Fruit fly (Drosophila melanogaster) whole organism, embryonic: ENCODE data around the gene Eig71Ed.

Experiments used
- Abd-B ChIP-seq: fragments of 200-800 bp; sonication (Bioruptor generic); optimal IDR thresholded peaks from 2 replicates; lab custom pipeline; 2018; ENCODE audit warnings: missing biosample characterization, mild to moderate bottlenecking, missing genetic modification characterization, moderate library complexity
- Adf1 ChIP-seq: fragments of 200-800 bp; sonication (Bioruptor generic); IDR thresholded peaks from 2 replicates; pipeline ENCODE4 v1.3.6; 2022; ENCODE audit warnings: missing biosample characterization, missing genetic modification characterization
- Atf6 ChIP-seq: fragments of 200-800 bp; sonication (Bioruptor generic); IDR thresholded peaks from 2 replicates; pipeline ENCODE4 v1.3.6; 2022; ENCODE audit warnings: missing biosample characterization, missing genetic modification characterization
- Blimp-1 ChIP-seq: fragments of 200-800 bp; sonication (Bioruptor generic); optimal IDR thresholded peaks from 3 replicates; lab custom pipeline; 2018; ENCODE audit warnings: missing biosample characterization, missing genetic modification characterization, mild to moderate bottlenecking, moderate library complexity, missing genetic modification reagents
- CG11093 ChIP-seq: fragments of 200-800 bp; sonication (Bioruptor generic); IDR thresholded peaks from 3 replicates; pipeline ENCODE4 v1.3.6; 2022; ENCODE audit warnings: missing biosample characterization, missing genetic modification characterization
- CG12071 ChIP-seq: fragments of 200-800 bp; sonication (Bioruptor generic); optimal IDR thresholded peaks from 3 replicates; lab custom pipeline; 2018; ENCODE audit warnings: missing biosample characterization, mild to moderate bottlenecking, missing genetic modification characterization
- CG13624 ChIP-seq: fragments of 200-800 bp; sonication (Bioruptor generic); optimal IDR thresholded peaks from 2 replicates; lab custom pipeline; 2016; ENCODE audit warnings: missing biosample characterization, missing genetic modification characterization
- CG14710 ChIP-seq: fragments of 200-800 bp; sonication (Bioruptor generic); optimal IDR thresholded peaks from 3 replicates; lab custom pipeline; 2019; ENCODE audit warnings: missing biosample characterization, mild to moderate bottlenecking, missing genetic modification characterization, moderate library complexity
- CG17829 ChIP-seq: fragments of 200-800 bp; optimal IDR thresholded peaks from 2 replicates; lab custom pipeline; 2019; ENCODE audit warnings: missing biosample characterization, mild to moderate bottlenecking, missing genetic modification characterization, moderate library complexity
- CG1792 ChIP-seq: fragments of 200-800 bp; sonication (Bioruptor generic); optimal IDR thresholded peaks from 2 replicates; lab custom pipeline; 2016; ENCODE audit warnings: missing biosample characterization, missing genetic modification characterization
- CG3065 ChIP-seq: fragments of 200-800 bp; sonication (Bioruptor generic); optimal IDR thresholded peaks from 2 replicates; lab custom pipeline; 2016; ENCODE audit warnings: missing biosample characterization, missing genetic modification characterization
- CG6683 ChIP-seq: fragments of 200-800 bp; sonication (Bioruptor generic); optimal IDR thresholded peaks from 2 replicates; lab custom pipeline; 2017; ENCODE audit warnings: missing biosample characterization, mild to moderate bottlenecking, missing genetic modification characterization, missing genetic modification reagents
- CG8388 ChIP-seq: fragments of 200-800 bp; sonication (Bioruptor generic); optimal IDR thresholded peaks from 2 replicates; lab custom pipeline; 2019; ENCODE audit warnings: missing biosample characterization, mild to moderate bottlenecking, missing genetic modification characterization, moderate library complexity
- CG9215 ChIP-seq: fragments of 200-800 bp; sonication (Bioruptor generic); IDR thresholded peaks from 2 replicates; pipeline ENCODE4 v1.3.6; 2022; ENCODE audit warnings: missing biosample characterization, missing genetic modification characterization
- CG9437 ChIP-seq: fragments of 200-800 bp; sonication (Bioruptor generic); optimal IDR thresholded peaks from 2 replicates; lab custom pipeline; 2018; ENCODE audit warnings: missing biosample characterization, mild to moderate bottlenecking, missing genetic modification characterization
- Chrac-16 ChIP-seq: fragments of 200-800 bp; sonication (Bioruptor generic); optimal IDR thresholded peaks from 3 replicates; lab custom pipeline; 2016; ENCODE audit warnings: missing biosample characterization, missing genetic modification characterization
- Dad ChIP-seq: fragments of 200-800 bp; sonication (Bioruptor generic); optimal IDR thresholded peaks from 3 replicates; lab custom pipeline; 2016; ENCODE audit warnings: missing biosample characterization, missing genetic modification characterization
- Dbx ChIP-seq: fragments of 200-800 bp; sonication (Bioruptor generic); IDR thresholded peaks from 3 replicates; pipeline ENCODE4 v1.3.6; 2022; ENCODE audit warnings: missing biosample characterization, missing genetic modification characterization
- Dfd ChIP-seq, 2 experiments: fragments of >200 bp; optimal IDR thresholded peaks; 2 replicates each; lab custom pipeline; 2017; ENCODE audit warnings: missing biosample characterization in 2 of 2, missing genetic modification characterization in 2 of 2
- Ets65A ChIP-seq: fragments of 200-800 bp; sonication (Bioruptor generic); peaks from one replicate; lab custom pipeline; 2016; ENCODE audit warnings: missing biosample characterization, missing genetic modification characterization
- HLH3B ChIP-seq: fragments of 200-800 bp; sonication (Bioruptor generic); IDR thresholded peaks from 2 replicates; pipeline ENCODE4 v1.3.6; 2022; ENCODE audit warnings: missing biosample characterization, missing genetic modification characterization
- Hmr ChIP-seq: fragments of 200-800 bp; sonication (Bioruptor generic); optimal IDR thresholded peaks from 3 replicates; lab custom pipeline; 2017; ENCODE audit warnings: mild to moderate bottlenecking, missing biosample characterization, missing genetic modification reagents, missing genetic modification characterization
- Lpt ChIP-seq: fragments of >200 bp; optimal IDR thresholded peaks from 2 replicates; lab custom pipeline; 2018; ENCODE audit warnings: missing biosample characterization, missing genetic modification characterization
- Med ChIP-seq: fragments of 200-800 bp; sonication (Bioruptor generic); peaks from one replicate; lab custom pipeline; 2016; ENCODE audit warnings: missing biosample characterization, missing genetic modification characterization, mild to moderate bottlenecking, inconsistent platforms, moderate library complexity
- Pdp1 ChIP-seq, 2 experiments: fragments of 200-800 bp; sonication (Bioruptor generic); optimal IDR thresholded peaks; 3 replicates each; lab custom pipeline; 2016; ENCODE audit warnings: missing biosample characterization in 2 of 2, missing genetic modification characterization in 2 of 2, mild to moderate bottlenecking in 1 of 2, moderate library complexity in 1 of 2
- abd-A ChIP-seq: fragments of 200-800 bp; sonication (Bioruptor generic); optimal IDR thresholded peaks from 3 replicates; lab custom pipeline; 2019; ENCODE audit warnings: missing biosample characterization, mild to moderate bottlenecking, missing genetic modification characterization, moderate library complexity
- bbx ChIP-seq: fragments of 200-800 bp; sonication (Bioruptor generic); IDR thresholded peaks from 2 replicates; pipeline ENCODE4 v1.3.6; 2022; ENCODE audit warnings: missing biosample characterization, missing genetic modification characterization; ENCODE audit not compliant: partially characterized antibody
- cas ChIP-seq: fragments of 200-800 bp; sonication (Bioruptor generic); IDR thresholded peaks from 2 replicates; pipeline ENCODE4 v1.3.6; 2022; ENCODE audit warnings: missing biosample characterization, missing genetic modification characterization
- corto ChIP-seq: fragments of 200-800 bp; sonication (Bioruptor generic); optimal IDR thresholded peaks from 2 replicates; lab custom pipeline; 2016; ENCODE audit warnings: missing biosample characterization, mild to moderate bottlenecking, missing genetic modification characterization, moderate library complexity
- cwo ChIP-seq: fragments of 200-800 bp; sonication (Bioruptor generic); optimal IDR thresholded peaks from 3 replicates; lab custom pipeline; 2017; ENCODE audit warnings: missing biosample characterization, missing genetic modification characterization, mild to moderate bottlenecking, moderate library complexity, missing genetic modification reagents
- dimm ChIP-seq: fragments of 200-800 bp; sonication (Bioruptor generic); IDR thresholded peaks from 2 replicates; pipeline ENCODE4 v1.3.6; 2022; ENCODE audit warnings: missing biosample characterization, missing genetic modification characterization
- disco-r ChIP-seq: fragments of 200-800 bp; sonication (Bioruptor generic); optimal IDR thresholded peaks from 2 replicates; lab custom pipeline; 2016; ENCODE audit warnings: missing biosample characterization, missing genetic modification characterization
- dysf ChIP-seq: fragments of 200-800 bp; sonication (Bioruptor generic); IDR thresholded peaks from 3 replicates; pipeline ENCODE4 v1.3.6; 2022; ENCODE audit warnings: missing biosample characterization, missing genetic modification characterization
- ewg ChIP-seq: fragments of 200-800 bp; sonication (Bioruptor generic); optimal IDR thresholded peaks from 3 replicates; lab custom pipeline; 2017; ENCODE audit warnings: mild to moderate bottlenecking, missing biosample characterization, missing genetic modification reagents, missing genetic modification characterization
- eyg ChIP-seq: fragments of 200-800 bp; sonication (Bioruptor generic); optimal IDR thresholded peaks from 3 replicates; lab custom pipeline; 2016; ENCODE audit warnings: missing biosample characterization, missing genetic modification characterization
- gcm2 ChIP-seq: fragments of 200-800 bp; sonication (Bioruptor generic); optimal IDR thresholded peaks from 2 replicates; lab custom pipeline; 2016; ENCODE audit warnings: missing biosample characterization, missing genetic modification characterization
- jigr1 ChIP-seq: fragments of 200-800 bp; sonication (Bioruptor generic); IDR thresholded peaks from 3 replicates; pipeline ENCODE4 v1.3.6; 2022; ENCODE audit warnings: missing biosample characterization, missing genetic modification characterization
- kni ChIP-seq: fragments of 200-800 bp; sonication (Bioruptor generic); optimal IDR thresholded peaks from 3 replicates; lab custom pipeline; 2017; ENCODE audit warnings: mild to moderate bottlenecking, missing biosample characterization, missing genetic modification reagents, missing genetic modification characterization
- lbe ChIP-seq: fragments of 200-800 bp; sonication (Bioruptor generic); optimal IDR thresholded peaks from 2 replicates; lab custom pipeline; 2016; ENCODE audit warnings: missing biosample characterization, mild to moderate bottlenecking, missing genetic modification characterization
- lola ChIP-seq, 3 experiments: fragments of >200 bp in 2 of 3; fragments of 200-800 bp in 1 of 3; sonication (Bioruptor generic) in 1 of 3; optimal IDR thresholded peaks; 2 replicates each; lab custom pipeline; 2017 to 2019; ENCODE audit warnings: missing biosample characterization in 3 of 3, missing genetic modification characterization in 3 of 3, mild to moderate bottlenecking in 1 of 3, moderate library complexity in 1 of 3
- mld ChIP-seq: fragments of 200-800 bp; sonication (Bioruptor generic); IDR thresholded peaks from 3 replicates; pipeline ENCODE4 v1.3.6; 2022; ENCODE audit warnings: missing biosample characterization, missing genetic modification characterization; ENCODE audit not compliant: partially characterized antibody
- peb ChIP-seq: fragments of 200-800 bp; sonication (Bioruptor generic); IDR thresholded peaks from 2 replicates; pipeline ENCODE4 v1.3.6; 2022; ENCODE audit warnings: missing biosample characterization, missing genetic modification characterization
- psq ChIP-seq: fragments of 200-800 bp; sonication (Bioruptor generic); optimal IDR thresholded peaks from 2 replicates; lab custom pipeline; 2017; ENCODE audit warnings: missing biosample characterization, missing genetic modification characterization
- seq ChIP-seq: fragments of 200-800 bp; sonication (Bioruptor generic); IDR thresholded peaks from 2 replicates; pipeline ENCODE4 v1.3.6; 2022; ENCODE audit warnings: missing biosample characterization, missing genetic modification characterization
- so ChIP-seq: fragments of 200-800 bp; sonication (Bioruptor generic); IDR thresholded peaks from 3 replicates; pipeline ENCODE4 v1.3.6; 2022; ENCODE audit warnings: missing biosample characterization, missing genetic modification characterization
- tin ChIP-seq: fragments of 200-800 bp; sonication (Bioruptor generic); optimal IDR thresholded peaks from 3 replicates; lab custom pipeline; 2016; ENCODE audit warnings: missing biosample characterization, missing genetic modification characterization
- trh ChIP-seq: fragments of 200-800 bp; sonication (Bioruptor generic); optimal IDR thresholded peaks from 2 replicates; lab custom pipeline; 2016; ENCODE audit warnings: missing biosample characterization, missing genetic modification characterization
- twi ChIP-seq: fragments of 200-800 bp; optimal IDR thresholded peaks from 2 replicates; lab custom pipeline; 2019; ENCODE audit warnings: missing biosample characterization, mild to moderate bottlenecking, missing genetic modification characterization, moderate library complexity
- tx ChIP-seq: fragments of 200-800 bp; sonication (Bioruptor generic); optimal IDR thresholded peaks from 2 replicates; lab custom pipeline; 2016; ENCODE audit warnings: missing biosample characterization, missing genetic modification characterization
- zen ChIP-seq: fragments of 200-800 bp; sonication (Bioruptor generic); optimal IDR thresholded peaks from 3 replicates; lab custom pipeline; 2018; ENCODE audit warnings: missing biosample characterization, mild to moderate bottlenecking, missing genetic modification characterization, moderate library complexity

Gene Eig71Ed

dm6 chr3L:15692794-15693532 lies 40.6 kb downstream of the Eig71Ed start (continued):
- TF ChIP-seq CG9437: peak; percentile 57
- peak; percentile 1; the same call in 1 of the 2 replicates for TF ChIP-seq HLH3B (GFP tag; lab: Robert Waterston, UW)
- no peak for TF ChIP-seq CG9215
- TF ChIP-seq dimm (GFP tag; lab: Robert Waterston, UW): no peak
- peak; percentile 24 for TF ChIP-seq Abd-B (GFP tag; lab: Kevin White, UChicago)
- no peak for TF ChIP-seq Dad
- 0 out of 3 replicates have a peak, but pooled peaks have one; percentile 9 for TF ChIP-seq dysf
- TF ChIP-seq lola (GFP tag; optimal IDR thresholded peaks at IDR 0.05; lab: Kevin White, UChicago): peak in 1 of 3 experiments; percentile 79
- TF ChIP-seq CG12071 (GFP tag; lab: Kevin White, UChicago): no peak
- peak; percentile 22; the same call in 1 of the 3 replicates for TF ChIP-seq CG11093 (GFP tag; lab: Robert Waterston, UW)
- no peak for TF ChIP-seq jigr1 (GFP tag; lab: Robert Waterston, UW)
- peak; percentile 19 for TF ChIP-seq ewg (GFP tag; lab: Kevin White, UChicago)
- peak; percentile 42 for TF ChIP-seq Med (GFP tag; lab: Kevin White, UChicago)
- no peak for TF ChIP-seq lbe
- TF ChIP-seq corto (GFP tag; lab: Kevin White, UChicago): no peak
- TF ChIP-seq Ets65A (GFP tag; lab: Kevin White, UChicago): no peak
- no peak for TF ChIP-seq CG13624 (GFP tag; lab: Kevin White, UChicago)
- TF ChIP-seq bbx (GFP tag; lab: Robert Waterston, UW): no peak
- TF ChIP-seq tx (GFP tag; lab: Kevin White, UChicago): no peak
- peak; percentile 46 for TF ChIP-seq abd-A (tag; lab: Kevin White, UChicago)
- TF ChIP-seq Hmr (GFP tag; lab: Kevin White, UChicago): no peak
- no peak for TF ChIP-seq psq (GFP tag; lab: Kevin White, UChicago)
- no peak for TF ChIP-seq gcm2 (GFP tag; lab: Kevin White, UChicago)
- peak; percentile 72 for TF ChIP-seq CG14710 (tag; lab: Kevin White, UChicago)
- peak; percentile 36 for TF ChIP-seq Blimp-1 (GFP tag; lab: Kevin White, UChicago)
- peak; percentile 60 for TF ChIP-seq kni (GFP tag; lab: Kevin White, UChicago)
- TF ChIP-seq Dbx (GFP tag; lab: Robert Waterston, UW): no peak
- no peak for TF ChIP-seq eyg (GFP tag; lab: Kevin White, UChicago)
- TF ChIP-seq cwo (GFP tag; lab: Kevin White, UChicago): no peak
- TF ChIP-seq Chrac-16 (GFP tag; lab: Kevin White, UChicago): peak; percentile 23
- no peak; the same call in 1 of the 2 replicates for TF ChIP-seq Atf6 (GFP tag; lab: Robert Waterston, UW)
- peak; percentile 21 for TF ChIP-seq trh
- TF ChIP-seq twi (tag; lab: Kevin White, UChicago): no peak
- no peak for TF ChIP-seq seq (GFP tag; lab: Robert Waterston, UW)
- TF ChIP-seq CG1792 (GFP tag; lab: Kevin White, UChicago): no peak
- no peak for TF ChIP-seq zen (tag; lab: Kevin White, UChicago)
- no peak for TF ChIP-seq cas (GFP tag; lab: Robert Waterston, UW)
- no peak for TF ChIP-seq Lpt
- TF ChIP-seq mld (GFP tag; lab: Robert Waterston, UW): no peak
- TF ChIP-seq so (GFP tag; lab: Robert Waterston, UW): no peak
- TF ChIP-seq Adf1 (GFP tag; lab: Robert Waterston, UW): no peak
- no peak for TF ChIP-seq peb (GFP tag; lab: Robert Waterston, UW)
- no peak for TF ChIP-seq disco-r (GFP tag; lab: Kevin White, UChicago)
- peak in 1 of 2 experiments; percentile 35 for TF ChIP-seq Pdp1 (GFP tag; optimal IDR thresholded peaks at IDR 0.05; lab: Kevin White, UChicago)
- TF ChIP-seq CG6683 (GFP tag; lab: Kevin White, UChicago): no peak
- peak; percentile 36 for TF ChIP-seq CG17829 (tag; lab: Kevin White, UChicago)
- TF ChIP-seq CG3065 (GFP tag; lab: Kevin White, UChicago): no peak
- TF ChIP-seq CG8388 (GFP tag; lab: Kevin White, UChicago): peak; percentile 42
- TF ChIP-seq Dfd (GFP tag; optimal IDR thresholded peaks at IDR 0.05; lab: Kevin White, UChicago): no peak
- peak; percentile 19 for TF ChIP-seq tin
